Fruit fly (Drosophila melanogaster): Measurements from ENCODE around the gene CG9578.
"Not testable (repeated sequence)": the region's sequence is repeated elsewhere in the genome, so short reads cannot be mapped to it uniquely, and the experiment has no call there.

CG9578 gene

DNA sequence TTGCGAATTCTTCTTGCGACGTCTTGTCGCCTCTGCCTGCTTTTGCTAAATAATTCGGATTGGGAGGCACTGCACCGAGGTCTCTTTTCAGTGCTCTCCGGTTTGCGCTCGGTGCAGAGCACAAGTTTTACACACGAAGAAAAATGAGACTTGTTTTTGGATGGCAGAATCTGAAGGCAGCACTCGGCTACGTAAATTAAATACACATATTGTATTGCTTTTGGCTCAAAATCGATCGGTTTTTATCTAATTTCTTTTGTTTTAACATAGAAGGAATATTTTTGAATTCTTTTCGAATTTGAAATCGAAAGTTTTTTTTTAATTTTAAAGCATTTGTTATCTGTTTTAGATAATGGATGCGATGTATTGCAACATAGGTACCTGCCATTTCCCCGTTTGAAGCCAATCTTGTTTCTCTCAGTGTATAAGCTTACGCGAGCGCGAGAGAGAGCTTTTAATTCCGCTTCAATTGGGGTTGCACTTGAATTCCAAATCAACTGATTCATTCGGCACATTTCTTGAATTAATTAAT lies 3.5 kb downstream of the CG9578 start, which contains the start of gene AnxB10 (continued):
- TF ChIP-seq lov (optimal IDR thresholded peaks at IDR 0.05) (no peak), lov (GFP tag; IDR thresholded peaks at IDR 0.05) (no peak), HmgD (GFP tag; optimal IDR thresholded peaks at IDR 0.05) (no peak), BEAF-32 (GFP tag; optimal IDR thresholded peaks at IDR 0.05) (no peak), Dll (GFP tag; IDR thresholded peaks at IDR 0.05; ENCODE audit: partially characterized antibody) (no peak), CG12769 (tag; optimal IDR thresholded peaks at IDR 0.05) (no peak), klu (GFP tag; IDR thresholded peaks at IDR 0.05) (no peak), mirr (GFP tag; optimal IDR thresholded peaks at IDR 0.05) (no peak), Nf-YB (GFP tag; optimal IDR thresholded peaks at IDR 0.05) (peak; percentile 11), mam (GFP tag; optimal IDR thresholded peaks at IDR 0.05) (peak; percentile 56), D19B (GFP tag; optimal IDR thresholded peaks at IDR 0.05) (peak; percentile 22), Ets65A (GFP tag) (peak; percentile 90), CkIIα-i1 (GFP tag; IDR thresholded peaks at IDR 0.05) (no peak), CG15479 (GFP tag; optimal IDR thresholded peaks at IDR 0.05) (no peak), Doc2 (GFP tag; IDR thresholded peaks at IDR 0.05) (no peak), TFAM (GFP tag; optimal IDR thresholded peaks at IDR 0.05) (no peak), CG14860 (GFP tag; IDR thresholded peaks at IDR 0.05; ENCODE audit: partially characterized antibody) (no peak), caup (GFP tag; optimal IDR thresholded peaks at IDR 0.05; ENCODE audit: severe bottlenecking) (peak; percentile 54), Doc3 (GFP tag; IDR thresholded peaks at IDR 0.05; ENCODE audit: partially characterized antibody) (no peak), emc (GFP tag; optimal IDR thresholded peaks at IDR 0.05) (no peak), fd3F (GFP tag; optimal IDR thresholded peaks at IDR 0.05) (no peak), Sin3A (optimal IDR thresholded peaks at IDR 0.05) (no peak), bbx (GFP tag; IDR thresholded peaks at IDR 0.05; ENCODE audit: partially characterized antibody) (no peak), CG31388 (GFP tag; optimal IDR thresholded peaks at IDR 0.05) (no peak), az2 (GFP tag; optimal IDR thresholded peaks at IDR 0.05) (peak; percentile 59), CG1832 (GFP tag; optimal IDR thresholded peaks at IDR 0.05) (no peak), zfh1 (GFP tag; IDR thresholded peaks at IDR 0.05) (0 out of 3 replicates have a peak, but pooled peaks have one; percentile 8), unpg (GFP tag; optimal IDR thresholded peaks at IDR 0.05) (peak; percentile 29), grn (GFP tag; optimal IDR thresholded peaks at IDR 0.05) (no peak), Lpt (GFP tag; optimal IDR thresholded peaks at IDR 0.05) (no peak), Atf6 (GFP tag; IDR thresholded peaks at IDR 0.05) (peak; percentile 36; the same call in 1 of the 2 replicates), CG1792 (GFP tag; optimal IDR thresholded peaks at IDR 0.05) (peak; percentile 76), gcm (GFP tag; optimal IDR thresholded peaks at IDR 0.05) (peak; percentile 1)

DNA sequence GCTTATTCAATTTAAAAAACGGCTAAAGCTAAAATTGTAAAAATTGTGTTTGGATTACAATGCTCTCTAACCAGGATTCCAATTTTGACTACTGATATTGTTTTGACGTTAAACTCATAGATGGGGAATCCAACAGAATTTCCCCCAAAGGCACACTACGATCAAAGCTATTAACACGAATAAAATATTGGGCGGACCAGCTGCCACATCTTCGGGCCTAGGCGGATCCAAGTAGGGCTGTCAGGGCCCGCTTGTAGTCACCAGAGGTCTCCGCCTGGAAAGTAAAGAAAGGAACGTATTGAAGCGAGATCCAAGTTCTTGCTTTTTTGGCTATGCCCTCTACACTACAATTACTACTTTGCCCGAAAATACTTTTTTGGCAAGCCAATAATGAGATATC lies 8.5 kb downstream of the CG9578 start, which contains the start of gene Sdic1:
Gene Sdic1 (minus strand): TSS at position 101 of the 400 bp plus-strand sequence.
- TF ChIP-seq pnt (GFP tag; optimal IDR thresholded peaks at IDR 0.05); wor (GFP tag; IDR thresholded peaks at IDR 0.05); psq (GFP tag; optimal IDR thresholded peaks at IDR 0.05): not testable (repeated sequence)

DNA sequence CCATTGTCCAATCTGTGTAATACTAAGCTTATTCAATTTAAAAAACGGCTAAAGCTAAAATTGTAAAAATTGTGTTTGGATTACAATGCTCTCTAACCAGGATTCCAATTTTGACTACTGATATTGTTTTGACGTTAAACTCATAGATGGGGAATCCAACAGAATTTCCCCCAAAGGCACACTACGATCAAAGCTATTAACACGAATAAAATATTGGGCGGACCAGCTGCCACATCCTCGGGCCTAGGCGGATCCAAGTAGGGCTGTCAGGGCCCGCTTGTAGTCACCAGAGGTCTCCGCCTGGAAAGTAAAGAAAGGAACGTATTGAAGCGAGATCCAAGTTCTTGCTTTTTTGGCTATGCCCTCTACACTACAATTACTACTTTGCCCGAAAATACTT lies 16.4 kb downstream of the CG9578 start, which contains the start of gene Sdic2:
Gene Sdic2 (minus strand): TSS at position 101 of the 400 bp plus-strand sequence.
- TF ChIP-seq dmrt99B (tag; optimal IDR thresholded peaks at IDR 0.05); CG4404 (GFP tag; IDR thresholded peaks at IDR 0.05); schlank (tag; optimal IDR thresholded peaks at IDR 0.05): not testable (repeated sequence)
